Worm (Caenorhabditis elegans) whole organism, L2 larva: ENCODE measurements around the gene dur-1.

Source experiments
- nhr-25 ChIP-seq: fragments of 150-350 bp; sonication (generic microtip); optimal IDR thresholded peaks from 3 replicates; lab custom pipeline; 2014; ENCODE audit warnings: missing biosample characterization, missing genetic modification characterization
- peb-1 ChIP-seq: fragments of 150-350 bp; optimal IDR thresholded peaks from 2 replicates; lab custom pipeline; 2014; ENCODE audit warnings: missing biosample characterization, missing genetic modification characterization
- sma-9 ChIP-seq, 2 experiments: fragments of 150-350 bp in 1 of 2; sonication (generic microtip) in 1 of 2; optimal IDR thresholded peaks; 2 replicates each; lab custom pipeline; 2014 to 2016; ENCODE audit warnings: missing genetic modification characterization in 2 of 2, mild to moderate bottlenecking in 1 of 2, missing biosample characterization in 1 of 2, missing compliant biosample characterization in 1 of 2, missing genetic modification reagents in 1 of 2, moderate library complexity in 1 of 2

The dur-1 gene

DNA sequence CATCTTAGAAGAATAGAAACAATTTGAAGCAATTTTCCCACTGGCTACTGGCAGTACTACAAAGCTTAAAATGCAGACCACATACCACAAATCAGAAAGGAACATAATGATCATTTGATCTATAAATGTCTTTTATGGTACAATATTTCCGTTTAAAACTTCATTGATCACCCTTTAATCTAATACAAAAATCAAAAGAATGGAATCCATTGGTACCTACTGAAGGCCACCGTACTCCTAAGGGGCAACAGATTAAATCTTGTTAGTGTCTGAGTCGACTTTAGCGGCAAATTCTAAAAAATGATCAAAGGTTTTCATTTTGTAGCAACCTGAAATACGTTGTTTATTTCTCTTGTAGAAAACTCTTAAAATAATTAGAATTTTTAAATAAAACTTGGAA lies 55.8 kb downstream of the dur-1 start:
- TF ChIP-seq sma-9 (GFP tag; optimal IDR thresholded peaks at IDR 0.05; lab: Kevin White, UChicago): peak; percentile 9
- TF ChIP-seq sma-9 (tag; optimal IDR thresholded peaks at IDR 0.05; lab: Kevin White, UChicago): no peak
- TF ChIP-seq nhr-25 (tag; lab: Kevin White, UChicago): peak; percentile 53
- TF ChIP-seq peb-1 (tag; lab: Kevin White, UChicago): no peak
- TF ChIP-seq, all 48 proteins: peak for 2
